Worm (Caenorhabditis elegans) whole organism, late embryonic: ENCODE results near the gene Y75B8A.44.
A peak's percentile ranks its signal among the peaks of the same experiment; 100 is the strongest.

ENCODE experiments used
- ahr-1 ChIP-seq: sonication (generic microtip); optimal IDR thresholded peaks from 2 replicates; lab custom pipeline; 2016; ENCODE audit warnings: missing genetic modification characterization, missing compliant biosample characterization
- ama-1 ChIP-seq: fragments of 150-350 bp; optimal IDR thresholded peaks from 2 replicates; lab custom pipeline; 2014
- ceh-22 ChIP-seq: sonication (generic microtip); optimal IDR thresholded peaks from 2 replicates; lab custom pipeline; 2017; ENCODE audit warnings: missing biosample characterization, missing genetic modification characterization
- ceh-24 ChIP-seq: sonication (generic microtip); optimal IDR thresholded peaks from 2 replicates; lab custom pipeline; 2016; ENCODE audit warnings: mild to moderate bottlenecking, missing genetic modification characterization, missing compliant biosample characterization
- ceh-30 ChIP-seq: fragments of 150-350 bp; optimal IDR thresholded peaks from 2 replicates; lab custom pipeline; 2014; ENCODE audit warnings: missing biosample characterization, missing genetic modification characterization
- ceh-31 ChIP-seq: sonication (generic microtip); optimal IDR thresholded peaks from 2 replicates; lab custom pipeline; 2016; ENCODE audit warnings: missing genetic modification characterization, missing compliant biosample characterization
- ceh-34 ChIP-seq: sonication (generic microtip); optimal IDR thresholded peaks from 2 replicates; lab custom pipeline; 2016; ENCODE audit warnings: mild to moderate bottlenecking, missing genetic modification characterization, missing compliant biosample characterization
- ceh-6 ChIP-seq: fragments of 200-800 bp; sonication (Bioruptor generic); optimal IDR thresholded peaks from 2 replicates; lab custom pipeline; 2018; ENCODE audit warnings: mild to moderate bottlenecking, missing genetic modification characterization, missing compliant biosample characterization
- ceh-9 ChIP-seq: sonication (generic microtip); optimal IDR thresholded peaks from 2 replicates; lab custom pipeline; 2016; ENCODE audit warnings: mild to moderate bottlenecking, missing genetic modification characterization, inconsistent platforms, missing compliant biosample characterization
- dve-1 ChIP-seq: sonication (generic microtip); optimal IDR thresholded peaks from 2 replicates; lab custom pipeline; 2017; ENCODE audit warnings: antibody characterized with exemption, mild to moderate bottlenecking, missing genetic modification characterization, missing compliant biosample characterization
- ets-4 ChIP-seq: sonication (generic microtip); optimal IDR thresholded peaks from 2 replicates; lab custom pipeline; 2016; ENCODE audit warnings: missing genetic modification characterization, missing compliant biosample characterization
- eyg-1 ChIP-seq: sonication (generic microtip); optimal IDR thresholded peaks from 2 replicates; lab custom pipeline; 2016; ENCODE audit warnings: missing genotype, missing genetic modification characterization, missing compliant biosample characterization
- fkh-6 ChIP-seq: sonication (generic microtip); optimal IDR thresholded peaks from 2 replicates; lab custom pipeline; 2016; ENCODE audit warnings: missing genetic modification characterization, missing compliant biosample characterization
- hlh-13 ChIP-seq: fragments of 200-800 bp; sonication (Bioruptor generic); optimal IDR thresholded peaks from 2 replicates; lab custom pipeline; 2018; ENCODE audit warnings: mild to moderate bottlenecking, missing genetic modification characterization, missing compliant biosample characterization
- hlh-15 ChIP-seq: sonication (generic microtip); optimal IDR thresholded peaks from 2 replicates; lab custom pipeline; 2016; ENCODE audit warnings: missing genetic modification characterization, missing compliant biosample characterization
- lin-11 ChIP-seq: fragments of 200-800 bp; sonication (Bioruptor generic); optimal IDR thresholded peaks from 2 replicates; lab custom pipeline; 2018; ENCODE audit warnings: mild to moderate bottlenecking, missing genetic modification characterization, missing compliant biosample characterization
- madf-2 ChIP-seq: sonication (generic microtip); optimal IDR thresholded peaks from 2 replicates; lab custom pipeline; 2017; ENCODE audit warnings: missing genetic modification characterization, missing compliant biosample characterization
- mec-3 ChIP-seq: sonication (generic microtip); optimal IDR thresholded peaks from 2 replicates; lab custom pipeline; 2016; ENCODE audit warnings: borderline replicate concordance, missing genetic modification characterization, missing compliant biosample characterization
- nfya-1 ChIP-seq: sonication (generic microtip); optimal IDR thresholded peaks from 2 replicates; lab custom pipeline; 2017; ENCODE audit warnings: missing genetic modification characterization, mild to moderate bottlenecking, missing compliant biosample characterization, antibody characterized with exemption, moderate library complexity
- nhr-11 ChIP-seq: fragments of 150-350 bp; optimal IDR thresholded peaks from 2 replicates; lab custom pipeline; 2014; ENCODE audit warnings: missing biosample characterization, missing genetic modification characterization
- npax-4 ChIP-seq: sonication (generic microtip); optimal IDR thresholded peaks from 2 replicates; lab custom pipeline; 2016; ENCODE audit warnings: missing genetic modification characterization, missing compliant biosample characterization
- pax-1 ChIP-seq: fragments of 150-350 bp; optimal IDR thresholded peaks from 2 replicates; lab custom pipeline; 2014; ENCODE audit warnings: missing biosample characterization, missing genetic modification characterization
- pha-2 ChIP-seq: sonication (generic microtip); optimal IDR thresholded peaks from 2 replicates; lab custom pipeline; 2017; ENCODE audit warnings: mild to moderate bottlenecking, missing genetic modification characterization, missing compliant biosample characterization
- ref-2 ChIP-seq: sonication (generic microtip); optimal IDR thresholded peaks from 2 replicates; lab custom pipeline; 2016; ENCODE audit warnings: missing genetic modification characterization, missing compliant biosample characterization
- rnt-1 ChIP-seq: sonication (generic microtip); optimal IDR thresholded peaks from 2 replicates; lab custom pipeline; 2016; ENCODE audit warnings: missing genetic modification characterization, missing compliant biosample characterization
- sdc-2 ChIP-seq: sonication (generic microtip); optimal IDR thresholded peaks from 2 replicates; lab custom pipeline; 2016; ENCODE audit warnings: missing genotype, missing genetic modification characterization, missing compliant biosample characterization
- syd-9 ChIP-seq: sonication (generic microtip); optimal IDR thresholded peaks from 2 replicates; lab custom pipeline; 2016; ENCODE audit warnings: mild to moderate bottlenecking, missing genetic modification characterization, moderate library complexity, missing compliant biosample characterization
- unc-86 ChIP-seq: sonication (generic microtip); optimal IDR thresholded peaks from 2 replicates; lab custom pipeline; 2016; ENCODE audit warnings: missing genetic modification characterization, missing compliant biosample characterization
- zip-5 ChIP-seq: sonication (generic microtip); optimal IDR thresholded peaks from 2 replicates; lab custom pipeline; 2016; ENCODE audit warnings: missing genetic modification characterization, missing compliant biosample characterization

The Y75B8A.44 gene

ce11 chrIII:12230195-12230594, 35.9 kb downstream of the Y75B8A.44 start:
- TF ChIP-seq dve-1 (tag; lab: Kevin White, UChicago), result peak; percentile 95
- TF ChIP-seq pax-1 (tag; lab: Kevin White, UChicago), result no peak

ce11 chrIII:12231539-12231938, 37.2 kb downstream of the Y75B8A.44 start:
- TF ChIP-seq nfya-1 (tag; lab: Kevin White, UChicago) (peak; percentile 98), pha-2 (tag; lab: Kevin White, UChicago) (no peak)

ce11 chrIII:12233493-12233892, 39.2 kb downstream of the Y75B8A.44 start:
- TF ChIP-seq fkh-6 (tag; lab: Kevin White, UChicago) (no peak), ama-1 (no peak), mec-3 (tag; lab: Kevin White, UChicago) (no peak), ceh-22 (tag; lab: Kevin White, UChicago) (no peak), hlh-15 (tag; lab: Kevin White, UChicago) (no peak), sdc-2 (no peak), ceh-34 (tag; lab: Kevin White, UChicago) (no peak), pax-1 (tag; lab: Kevin White, UChicago) (no peak), rnt-1 (tag; lab: Kevin White, UChicago) (no peak), unc-86 (tag; lab: Kevin White, UChicago) (no peak), ets-4 (tag; lab: Kevin White, UChicago) (no peak), pha-2 (tag; lab: Kevin White, UChicago) (no peak), eyg-1 (tag; lab: Kevin White, UChicago) (no peak), ceh-9 (tag; lab: Kevin White, UChicago) (no peak)

ce11 chrIII:12235359-12235758, 41.1 kb downstream of the Y75B8A.44 start:
- no peak for TF ChIP-seq lin-11 (tag; lab: Kevin White, UChicago)
- no peak for TF ChIP-seq npax-4 (tag; lab: Kevin White, UChicago)
- TF ChIP-seq ahr-1 (tag; lab: Kevin White, UChicago), result no peak
- no peak for TF ChIP-seq ceh-30
- TF ChIP-seq madf-2 (tag; lab: Kevin White, UChicago), result no peak
- TF ChIP-seq ceh-34 (tag; lab: Kevin White, UChicago), result no peak

- TF ChIP-seq hlh-13 (GFP tag; lab: Kevin White, UChicago), result no peak
- TF ChIP-seq zip-5 (tag; lab: Kevin White, UChicago), result no peak
- TF ChIP-seq dve-1 (tag; lab: Kevin White, UChicago), result no peak
- TF ChIP-seq nhr-11 (tag; lab: Kevin White, UChicago), result no peak
- TF ChIP-seq npax-4 (tag; lab: Kevin White, UChicago), result no peak
- no peak for TF ChIP-seq syd-9 (tag; lab: Kevin White, UChicago)
- TF ChIP-seq fkh-6 (tag; lab: Kevin White, UChicago), result no peak
- TF ChIP-seq ceh-31, result no peak
- TF ChIP-seq ref-2 (tag; lab: Kevin White, UChicago), result no peak
- no peak for TF ChIP-seq ets-4 (tag; lab: Kevin White, UChicago)
Observed at ce11 chrIII:12235914-12236313, 41.6 kb downstream of the Y75B8A.44 start, which contains the start of the genes grl-15 and fbxa-89. TSS of gene grl-15 (minus strand) at chrIII:12236014. TSS of gene fbxa-89 (plus strand) at chrIII:12236184.

- TF ChIP-seq ceh-6 (GFP tag; lab: Kevin White, UChicago) (no peak), syd-9 (tag; lab: Kevin White, UChicago) (no peak), ceh-24 (tag; lab: Kevin White, UChicago) (no peak), mec-3 (tag; lab: Kevin White, UChicago) (peak; percentile 35)
Observed at ce11 chrIII:12245570-12245969, 51.3 kb downstream of the Y75B8A.44 start.
